Worm (Caenorhabditis elegans): Measurements from ENCODE around the gene slc-17.5.

slc-17.5 gene

DNA sequence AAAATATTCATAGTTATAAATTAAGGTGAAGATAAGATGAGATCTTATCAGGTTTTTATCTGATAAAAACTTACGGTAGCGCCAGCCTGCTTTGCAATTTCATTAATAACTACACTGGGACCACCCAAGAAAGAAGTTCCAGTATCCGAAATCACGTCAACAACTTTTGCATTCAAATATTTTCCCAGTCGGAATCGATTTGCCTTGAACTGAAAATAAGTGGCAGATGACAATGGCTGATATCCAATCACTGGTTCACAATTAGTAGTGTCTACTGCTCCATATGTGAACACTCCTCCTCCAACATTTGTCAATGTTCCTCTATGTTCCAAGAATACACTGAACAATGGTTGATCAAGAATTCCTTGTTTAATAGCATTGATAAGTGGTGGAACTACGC is 18.5 kb downstream of the slc-17.5 start, which contains the start of gene F21F8.5:
Gene F21F8.5 (minus strand): TSS at position 101 of the 400 bp plus-strand sequence.
- TF ChIP-seq nhr-237 (tag; optimal IDR thresholded peaks at IDR 0.05) (no peak), lin-13 (tag; optimal IDR thresholded peaks at IDR 0.05) (no peak), pha-4 (tag; optimal IDR thresholded peaks at IDR 0.05) (no peak), ztf-11 (tag; optimal IDR thresholded peaks at IDR 0.05) (no peak), snpc-4 (tag; optimal IDR thresholded peaks at IDR 0.05) (no peak), flh-1 (GFP tag; optimal IDR thresholded peaks at IDR 0.05) (no peak), mep-1 (tag; optimal IDR thresholded peaks at IDR 0.05) (no peak), ceh-39 (tag; optimal IDR thresholded peaks at IDR 0.05) (no peak), M03D4.4 (tag; optimal IDR thresholded peaks at IDR 0.05) (no peak), drap-1 (GFP tag; optimal IDR thresholded peaks at IDR 0.05) (no peak), nhr-2 (tag; optimal IDR thresholded peaks at IDR 0.05) (no peak), sem-2 (GFP tag; optimal IDR thresholded peaks at IDR 0.05) (no peak), elt-3 (tag; optimal IDR thresholded peaks at IDR 0.05) (no peak)

ce11 chrV:8263941-8264340 is 20.8 kb downstream of the slc-17.5 start, which contains the start of gene C16D9.9:
Gene C16D9.9, plus strand, starts transcription at chrV:8264241.
- TF ChIP-seq elt-3 (tag; optimal IDR thresholded peaks at IDR 0.05): no peak
- no peak for TF ChIP-seq nhr-76 (tag; optimal IDR thresholded peaks at IDR 0.05)
- no peak for TF ChIP-seq ham-2 (GFP tag; optimal IDR thresholded peaks at IDR 0.05)
- no peak for TF ChIP-seq drap-1 (GFP tag; optimal IDR thresholded peaks at IDR 0.05)
- TF ChIP-seq nhr-28 (tag; optimal IDR thresholded peaks at IDR 0.05): no peak
- TF ChIP-seq hlh-1 (tag; optimal IDR thresholded peaks at IDR 0.05): no peak
- TF ChIP-seq ztf-11 (tag; optimal IDR thresholded peaks at IDR 0.05): no peak
- no peak for TF ChIP-seq ceh-43 (GFP tag; optimal IDR thresholded peaks at IDR 0.05)
- TF ChIP-seq bed-3 (GFP tag; optimal IDR thresholded peaks at IDR 0.05): no peak
- no peak for TF ChIP-seq zip-8 (tag; optimal IDR thresholded peaks at IDR 0.05)
- TF ChIP-seq nhr-237 (tag; optimal IDR thresholded peaks at IDR 0.05): no peak
- no peak for TF ChIP-seq blmp-1 (tag; optimal IDR thresholded peaks at IDR 0.05)
- TF ChIP-seq sem-2 (GFP tag; optimal IDR thresholded peaks at IDR 0.05): no peak
- no peak for TF ChIP-seq M03D4.4 (tag; optimal IDR thresholded peaks at IDR 0.05)
- TF ChIP-seq ceh-83 (GFP tag; optimal IDR thresholded peaks at IDR 0.05): no peak
- no peak for TF ChIP-seq tbx-8 (GFP tag; optimal IDR thresholded peaks at IDR 0.05)
- no peak for TF ChIP-seq sptf-1 (tag; optimal IDR thresholded peaks at IDR 0.05)
- no peak for TF ChIP-seq mls-2 (tag; optimal IDR thresholded peaks at IDR 0.05)
- TF ChIP-seq lin-32 (GFP tag; optimal IDR thresholded peaks at IDR 0.05): no peak

DNA sequence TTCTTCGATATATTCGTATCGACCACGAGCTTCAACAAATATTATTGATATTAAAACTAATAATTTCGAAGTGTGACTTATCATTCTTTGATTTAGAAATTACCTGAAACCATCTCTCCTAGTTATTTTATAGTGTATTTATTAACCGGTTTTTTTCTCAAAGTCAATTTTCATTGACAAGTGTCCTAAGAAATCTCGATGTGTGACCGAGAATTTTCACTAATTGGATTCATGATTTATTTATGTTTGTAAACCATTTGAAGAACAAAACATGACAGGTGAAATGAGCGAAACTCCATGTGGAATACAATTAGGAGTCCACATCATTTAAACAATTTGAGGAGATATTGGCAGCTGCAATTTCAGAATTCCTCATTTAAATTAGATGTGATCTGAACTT is 21.2 kb downstream of the slc-17.5 start, which contains the start of gene C16D9.8:
Gene C16D9.8 (minus strand): TSS at position 101 of the 400 bp plus-strand sequence.
- no peak for TF ChIP-seq tbx-8 (GFP tag; optimal IDR thresholded peaks at IDR 0.05)

ce11 chrV:8262212-8262611 is 22.5 kb downstream of the slc-17.5 start:
- TF ChIP-seq zip-8 (tag; optimal IDR thresholded peaks at IDR 0.05): no peak
- no peak for TF ChIP-seq ceh-39 (tag; optimal IDR thresholded peaks at IDR 0.05)
- TF ChIP-seq nhr-76 (tag; optimal IDR thresholded peaks at IDR 0.05): no peak
- TF ChIP-seq sptf-1 (tag; optimal IDR thresholded peaks at IDR 0.05): no peak
- TF ChIP-seq nhr-2 (tag; optimal IDR thresholded peaks at IDR 0.05): no peak
- no peak for TF ChIP-seq mab-5 (tag; optimal IDR thresholded peaks at IDR 0.05)
- no peak for TF ChIP-seq lin-13 (tag; optimal IDR thresholded peaks at IDR 0.05)
- no peak for TF ChIP-seq unc-120 (tag; optimal IDR thresholded peaks at IDR 0.05; ENCODE audit: poor library complexity, severe bottlenecking)
- no peak for TF ChIP-seq pha-4 (tag; optimal IDR thresholded peaks at IDR 0.05)
- TF ChIP-seq unc-62 (GFP tag; optimal IDR thresholded peaks at IDR 0.05): no peak
- TF ChIP-seq cnd-1 (tag; optimal IDR thresholded peaks at IDR 0.05): no peak
- no peak for TF ChIP-seq elt-1 (tag; optimal IDR thresholded peaks at IDR 0.05; ENCODE audit: borderline replicate concordance, insufficient read depth)
- no peak for TF ChIP-seq nhr-237 (tag; optimal IDR thresholded peaks at IDR 0.05)
- no peak for TF ChIP-seq drap-1 (GFP tag; optimal IDR thresholded peaks at IDR 0.05)
- no peak for TF ChIP-seq unc-39 (tag; optimal IDR thresholded peaks at IDR 0.05)
- TF ChIP-seq ztf-11 (tag; optimal IDR thresholded peaks at IDR 0.05): no peak
- no peak for TF ChIP-seq M03D4.4 (tag; optimal IDR thresholded peaks at IDR 0.05)
- no peak for TF ChIP-seq ceh-83 (GFP tag; optimal IDR thresholded peaks at IDR 0.05)
- TF ChIP-seq nhr-28 (tag; optimal IDR thresholded peaks at IDR 0.05): no peak

DNA sequence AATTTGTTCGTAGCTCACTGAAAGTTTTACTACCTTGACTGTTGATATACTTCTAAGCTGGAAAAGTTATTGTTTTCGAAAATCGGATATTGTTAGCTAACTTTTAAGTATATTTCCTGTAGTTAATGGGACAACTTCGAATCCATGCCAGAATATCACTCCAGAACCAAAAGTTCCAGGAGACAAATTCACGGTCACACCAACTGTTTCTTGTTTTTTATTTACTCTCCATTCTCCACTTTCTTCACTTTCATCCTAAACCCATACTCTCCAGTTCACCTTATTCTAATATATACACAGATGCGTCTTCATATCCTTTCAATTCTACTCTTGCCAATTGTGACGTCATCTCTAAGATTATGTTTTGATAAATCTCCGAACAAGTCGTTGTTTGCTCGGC is 25.7 kb downstream of the slc-17.5 start, which contains the start of gene C16D9.1:
Gene C16D9.1 (plus strand): TSS at position 301 of the 400 bp plus-strand sequence.
- TF ChIP-seq ceh-83 (GFP tag; optimal IDR thresholded peaks at IDR 0.05) (no peak), cnd-1 (tag; optimal IDR thresholded peaks at IDR 0.05) (no peak), nhr-237 (tag; optimal IDR thresholded peaks at IDR 0.05) (no peak), mep-1 (tag; optimal IDR thresholded peaks at IDR 0.05) (no peak), tbx-8 (GFP tag; optimal IDR thresholded peaks at IDR 0.05) (no peak)

All from whole organism, mixed stage, embryonic.